Fruit fly (Drosophila melanogaster) S2 (cell line): ENCODE data around the gene Dcps.

ENCODE experiments used
- CG8478 ChIP-seq: fragments of >200 bp; optimal IDR thresholded peaks from 2 replicates; lab custom pipeline; 2018
- CTCF ChIP-seq, 2 experiments: fragments of >200 bp; optimal IDR thresholded peaks; 2 replicates each; lab custom pipeline; 2018

The Dcps gene

dm6 chr3R:5758624-5759209 lies 4.1 kb upstream of the Dcps start, which contains the start of gene Sec8:
TSS of gene Sec8 (minus strand) at chr3R:5758997.
- TF ChIP-seq CG8478 (lab: Kevin White, UChicago) (no peak), CTCF (optimal IDR thresholded peaks at IDR 0.05; lab: Kevin White, UChicago) (no peak)

dm6 chr3R:5746646-5747045 lies 7.9 kb downstream of the Dcps start:
- TF ChIP-seq CG8478 (lab: Kevin White, UChicago), result no peak
- no peak for TF ChIP-seq CTCF (optimal IDR thresholded peaks at IDR 0.05; lab: Kevin White, UChicago)

- no peak for TF ChIP-seq CTCF (optimal IDR thresholded peaks at IDR 0.05; lab: Kevin White, UChicago)
- TF ChIP-seq CG8478 (lab: Kevin White, UChicago), result no peak
Observed at dm6 chr3R:5742278-5743196, 12.0 kb downstream of the Dcps start, which contains the start of the genes Sym and Madm. TSS of gene Sym (minus strand) at chr3R:5742476. TSS of gene Madm (plus strand) at chr3R:5742510.

- TF ChIP-seq CG8478 (lab: Kevin White, UChicago) (no peak), CTCF (optimal IDR thresholded peaks at IDR 0.05; lab: Kevin White, UChicago) (no peak)
Observed at dm6 chr3R:5737263-5737662, 17.3 kb downstream of the Dcps start.

dm6 chr3R:5736305-5736869 lies 18.2 kb downstream of the Dcps start, which contains the start of the genes CG2100 and CG1236:
TSS of gene CG2100 (minus strand) at chr3R:5736355.
TSS of gene CG1236 (plus strand) at chr3R:5736748.
- TF ChIP-seq CTCF (optimal IDR thresholded peaks at IDR 0.05; lab: Kevin White, UChicago) (no peak), CG8478 (lab: Kevin White, UChicago) (no peak)

dm6 chr3R:5733181-5733580 lies 21.4 kb downstream of the Dcps start, which contains the start of gene CG1239:
TSS of gene CG1239 (plus strand) at chr3R:5733513.
- TF ChIP-seq CTCF (optimal IDR thresholded peaks at IDR 0.05; lab: Kevin White, UChicago) (no peak), CG8478 (lab: Kevin White, UChicago) (no peak)

dm6 chr3R:5727724-5728365 lies 26.7 kb downstream of the Dcps start:
- TF ChIP-seq CG8478 (lab: Kevin White, UChicago) (no peak), CTCF (optimal IDR thresholded peaks at IDR 0.05; lab: Kevin White, UChicago) (no peak)

- TF ChIP-seq CG8478 (lab: Kevin White, UChicago), result no peak
- no peak for TF ChIP-seq CTCF (optimal IDR thresholded peaks at IDR 0.05; lab: Kevin White, UChicago)
Observed at dm6 chr3R:5723122-5723521, 31.5 kb downstream of the Dcps start.

dm6 chr3R:5716755-5717309 lies 37.7 kb downstream of the Dcps start, which contains the start of gene cas:
TSS of gene cas (minus strand) at chr3R:5716805.
- TF ChIP-seq CG8478 (lab: Kevin White, UChicago), result no peak
- TF ChIP-seq CTCF (optimal IDR thresholded peaks at IDR 0.05; lab: Kevin White, UChicago), result no peak

- TF ChIP-seq CG8478 (lab: Kevin White, UChicago) (no peak), CTCF (optimal IDR thresholded peaks at IDR 0.05; lab: Kevin White, UChicago) (no peak)
Observed at dm6 chr3R:5705469-5706067, 49.0 kb downstream of the Dcps start.

- TF ChIP-seq CTCF (optimal IDR thresholded peaks at IDR 0.05; lab: Kevin White, UChicago) (no peak), CG8478 (lab: Kevin White, UChicago) (no peak)
Observed at dm6 chr3R:5704982-5705381, 49.6 kb downstream of the Dcps start.
